Fruit fly (Drosophila melanogaster) whole organism, prepupa: ENCODE data around the gene BTBD9.

Source experiments
- CG10669 ChIP-seq: fragments of 200-800 bp; sonication (Bioruptor generic); optimal IDR thresholded peaks from 3 replicates; lab custom pipeline; 2018; ENCODE audit warnings: missing biosample characterization, mild to moderate bottlenecking, missing genetic modification characterization, moderate library complexity
- CG15336 ChIP-seq: fragments of 200-800 bp; sonication (Bioruptor generic); IDR thresholded peaks from 2 replicates; pipeline ENCODE4 v1.3.6; 2022; ENCODE audit warnings: missing biosample characterization, missing genetic modification characterization
- CG1621 ChIP-seq: fragments of 200-800 bp; sonication (Bioruptor generic); optimal IDR thresholded peaks from 3 replicates; lab custom pipeline; 2018; ENCODE audit warnings: missing biosample characterization, mild to moderate bottlenecking, missing genetic modification characterization
- CG16779 ChIP-seq: fragments of 200-800 bp; sonication (Bioruptor generic); optimal IDR thresholded peaks from 3 replicates; lab custom pipeline; 2017; ENCODE audit warnings: missing biosample characterization, mild to moderate bottlenecking, missing genetic modification characterization
- CG3032 ChIP-seq: fragments of 200-800 bp; optimal IDR thresholded peaks from 2 replicates; lab custom pipeline; 2019; ENCODE audit warnings: missing biosample characterization, mild to moderate bottlenecking, missing genetic modification characterization, moderate library complexity
- CG31627 ChIP-seq: fragments of 200-800 bp; sonication (Bioruptor generic); optimal IDR thresholded peaks from 3 replicates; lab custom pipeline; 2016; ENCODE audit warnings: missing biosample characterization, missing genetic modification characterization
- CG3919 ChIP-seq: fragments of 200-800 bp; sonication (Bioruptor generic); optimal IDR thresholded peaks from 3 replicates; lab custom pipeline; 2016; ENCODE audit warnings: missing biosample characterization, missing genetic modification characterization
- CG4318 ChIP-seq: fragments of 200-800 bp; sonication (Bioruptor generic); optimal IDR thresholded peaks from 3 replicates; lab custom pipeline; 2017; ENCODE audit warnings: missing biosample characterization, mild to moderate bottlenecking, missing genetic modification characterization
- CG6163 ChIP-seq: fragments of 200-800 bp; sonication (Bioruptor generic); IDR thresholded peaks from 3 replicates; pipeline ENCODE4 v1.3.6; 2022; ENCODE audit warnings: missing biosample characterization, missing genetic modification characterization
- CG6276 ChIP-seq: fragments of 200-800 bp; sonication (Bioruptor generic); optimal IDR thresholded peaks from 2 replicates; lab custom pipeline; 2017; ENCODE audit warnings: missing biosample characterization, mild to moderate bottlenecking, missing genetic modification characterization
- CG6808 ChIP-seq: fragments of 200-800 bp; sonication (Bioruptor generic); optimal IDR thresholded peaks from 3 replicates; lab custom pipeline; 2017; ENCODE audit warnings: missing biosample characterization, missing genetic modification characterization, mild to moderate bottlenecking, moderate library complexity, missing genetic modification reagents
- CG8119 ChIP-seq: fragments of 200-800 bp; sonication (Bioruptor generic); IDR thresholded peaks from 3 replicates; pipeline ENCODE4 v1.3.6; 2022; ENCODE audit warnings: missing biosample characterization, missing genetic modification characterization
- CG8632 ChIP-seq: fragments of 200-800 bp; sonication (Bioruptor generic); optimal IDR thresholded peaks from 3 replicates; lab custom pipeline; 2016; ENCODE audit warnings: missing biosample characterization, missing genetic modification characterization
- CG9139 ChIP-seq: fragments of 200-800 bp; sonication (Bioruptor generic); optimal IDR thresholded peaks from 3 replicates; lab custom pipeline; 2017; ENCODE audit warnings: missing biosample characterization, mild to moderate bottlenecking, missing genetic modification characterization
- Eip75B ChIP-seq: fragments of 200-800 bp; sonication (Bioruptor generic); optimal IDR thresholded peaks from 3 replicates; lab custom pipeline; 2016; ENCODE audit warnings: missing biosample characterization, missing genetic modification characterization
- Eip78C ChIP-seq: fragments of 200-800 bp; sonication (Bioruptor generic); peaks from one replicate; lab custom pipeline; 2016; ENCODE audit warnings: missing biosample characterization, missing genetic modification characterization
- Eip93F ChIP-seq: fragments of 200-800 bp; sonication (Bioruptor generic); optimal IDR thresholded peaks from 2 replicates; lab custom pipeline; 2016; ENCODE audit warnings: missing biosample characterization, mild to moderate bottlenecking, missing genetic modification characterization
- Ets21C ChIP-seq: fragments of 200-800 bp; sonication (Bioruptor generic); optimal IDR thresholded peaks from 3 replicates; lab custom pipeline; 2016; ENCODE audit warnings: missing biosample characterization, missing genetic modification characterization
- Ets96B ChIP-seq: fragments of 200-800 bp; optimal IDR thresholded peaks from 2 replicates; lab custom pipeline; 2019; ENCODE audit warnings: missing biosample characterization, mild to moderate bottlenecking, missing genetic modification characterization, moderate library complexity
- Gug ChIP-seq: fragments of 200-800 bp; sonication (Bioruptor generic); IDR thresholded peaks from 2 replicates; pipeline ENCODE4 v1.3.6; 2022; ENCODE audit warnings: missing biosample characterization, missing genetic modification characterization
- Hr38 ChIP-seq: sonication (Bioruptor generic); optimal IDR thresholded peaks from 2 replicates; lab custom pipeline; 2016; ENCODE audit warnings: missing biosample characterization, missing genetic modification characterization
- Hr39 ChIP-seq: fragments of 200-800 bp; sonication (Bioruptor generic); optimal IDR thresholded peaks from 2 replicates; lab custom pipeline; 2016; ENCODE audit warnings: missing biosample characterization, missing genetic modification characterization
- Lpt ChIP-seq: fragments of 200-800 bp; sonication (Bioruptor generic); optimal IDR thresholded peaks from 3 replicates; lab custom pipeline; 2016; ENCODE audit warnings: missing biosample characterization, missing genetic modification characterization
- Met ChIP-seq: fragments of 200-800 bp; sonication (Bioruptor generic); optimal IDR thresholded peaks from 3 replicates; lab custom pipeline; 2016; ENCODE audit warnings: missing biosample characterization, missing genetic modification characterization
- OdsH ChIP-seq: fragments of 200-800 bp; sonication (Bioruptor generic); optimal IDR thresholded peaks from 3 replicates; lab custom pipeline; 2016; ENCODE audit warnings: missing biosample characterization, missing genetic modification characterization
- Smox ChIP-seq: fragments of 200-800 bp; sonication (Bioruptor generic); optimal IDR thresholded peaks from 3 replicates; lab custom pipeline; 2016; ENCODE audit warnings: missing biosample characterization, missing genetic modification characterization
- Sox15 ChIP-seq: fragments of 200-800 bp; sonication (Bioruptor generic); optimal IDR thresholded peaks from 3 replicates; lab custom pipeline; 2016; ENCODE audit warnings: missing biosample characterization, missing genetic modification characterization
- achi ChIP-seq: fragments of 200-800 bp; sonication (Bioruptor generic); optimal IDR thresholded peaks from 3 replicates; lab custom pipeline; 2016; ENCODE audit warnings: missing biosample characterization, missing genetic modification characterization
- acj6 ChIP-seq: fragments of 200-800 bp; sonication (Bioruptor generic); optimal IDR thresholded peaks from 3 replicates; lab custom pipeline; 2016; ENCODE audit warnings: missing biosample characterization, missing genetic modification characterization
- dac ChIP-seq: fragments of 200-800 bp; sonication (Bioruptor generic); optimal IDR thresholded peaks from 2 replicates; lab custom pipeline; 2017; ENCODE audit warnings: missing biosample characterization, mild to moderate bottlenecking, missing genetic modification characterization
- dsx ChIP-seq: fragments of 200-800 bp; optimal IDR thresholded peaks from 3 replicates; lab custom pipeline; 2019; ENCODE audit warnings: missing biosample characterization, mild to moderate bottlenecking, missing genetic modification characterization, moderate library complexity; ENCODE audit not compliant: poor library complexity, severe bottlenecking
- eg ChIP-seq: fragments of 200-800 bp; sonication (Bioruptor generic); IDR thresholded peaks from 3 replicates; pipeline ENCODE4 v1.3.6; 2022; ENCODE audit warnings: missing biosample characterization, missing genetic modification characterization
- fd85E ChIP-seq: fragments of 200-800 bp; sonication (Bioruptor generic); optimal IDR thresholded peaks from 3 replicates; lab custom pipeline; 2016; ENCODE audit warnings: missing biosample characterization, missing genetic modification characterization
- fkh ChIP-seq: fragments of 200-800 bp; sonication (Bioruptor generic); optimal IDR thresholded peaks from 3 replicates; lab custom pipeline; 2017; ENCODE audit warnings: missing biosample characterization, mild to moderate bottlenecking, missing genetic modification characterization, moderate library complexity
- salr ChIP-seq, 2 experiments: fragments of 200-800 bp; sonication (Bioruptor generic); optimal IDR thresholded peaks; 3 replicates each; lab custom pipeline; 2016 to 2018; ENCODE audit warnings: missing biosample characterization in 2 of 2, missing genetic modification characterization in 2 of 2, mild to moderate bottlenecking in 1 of 2
- ss ChIP-seq, 2 experiments: fragments of 200-800 bp; sonication (Bioruptor generic); optimal IDR thresholded peaks; 2 replicates in 1 of 2; 3 replicates in 1 of 2; lab custom pipeline; 2017 to 2018; ENCODE audit warnings: mild to moderate bottlenecking in 2 of 2, missing biosample characterization in 2 of 2, missing genetic modification characterization in 2 of 2, moderate library complexity in 1 of 2
- svp ChIP-seq: fragments of 200-800 bp; sonication (Bioruptor generic); peaks from one replicate; lab custom pipeline; 2016; ENCODE audit warnings: missing biosample characterization, missing genetic modification characterization

BTBD9 gene

DNA sequence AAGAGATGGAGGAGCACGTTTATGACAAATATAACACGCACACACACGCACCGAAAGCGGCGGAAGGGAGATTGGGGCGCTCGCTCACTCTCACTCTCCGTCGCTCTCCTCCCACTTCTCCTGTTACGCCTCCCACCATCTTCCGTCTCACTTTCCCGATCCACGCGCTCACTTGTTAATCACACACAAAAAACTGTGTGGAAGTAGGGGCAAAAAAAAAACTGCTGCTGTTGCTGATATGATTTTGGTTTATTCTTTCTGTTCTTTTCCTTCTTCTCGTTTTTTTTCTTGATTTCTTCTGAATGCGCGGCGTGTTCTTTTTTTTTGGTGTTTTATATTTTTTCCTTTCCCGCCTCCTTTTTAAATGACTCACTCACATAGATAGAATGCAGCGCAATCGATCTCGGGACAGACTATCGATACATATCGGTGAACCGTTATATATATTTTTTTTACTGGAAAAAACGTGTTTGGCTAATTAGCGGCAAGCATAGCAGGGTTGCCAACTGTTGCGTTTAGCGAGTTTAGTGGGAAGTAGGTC lies 37.4 kb downstream of the BTBD9 start (continued):
- TF ChIP-seq OdsH (GFP tag; lab: Kevin White, UChicago) (peak; percentile 27), dac (peak; percentile 11), Hr38 (GFP tag; lab: Kevin White, UChicago) (no peak), Ets21C (GFP tag; lab: Kevin White, UChicago) (no peak), Eip75B (peak; percentile 39), acj6 (GFP tag; lab: Kevin White, UChicago) (peak; percentile 2), dsx (peak; percentile 75), Sox15 (GFP tag; lab: Kevin White, UChicago) (no peak), Eip93F (no peak), CG8119 (GFP tag; lab: Robert Waterston, UW) (peak; percentile 72), CG6163 (GFP tag; lab: Robert Waterston, UW) (peak; percentile 92), ss (GFP tag; optimal IDR thresholded peaks at IDR 0.05; lab: Kevin White, UChicago) (peak; percentile 94), CG16779 (peak; percentile 83), eg (peak; percentile 85), Lpt (GFP tag; lab: Kevin White, UChicago) (peak; percentile 25), CG3919 (GFP tag; lab: Kevin White, UChicago) (peak; percentile 40)

DNA sequence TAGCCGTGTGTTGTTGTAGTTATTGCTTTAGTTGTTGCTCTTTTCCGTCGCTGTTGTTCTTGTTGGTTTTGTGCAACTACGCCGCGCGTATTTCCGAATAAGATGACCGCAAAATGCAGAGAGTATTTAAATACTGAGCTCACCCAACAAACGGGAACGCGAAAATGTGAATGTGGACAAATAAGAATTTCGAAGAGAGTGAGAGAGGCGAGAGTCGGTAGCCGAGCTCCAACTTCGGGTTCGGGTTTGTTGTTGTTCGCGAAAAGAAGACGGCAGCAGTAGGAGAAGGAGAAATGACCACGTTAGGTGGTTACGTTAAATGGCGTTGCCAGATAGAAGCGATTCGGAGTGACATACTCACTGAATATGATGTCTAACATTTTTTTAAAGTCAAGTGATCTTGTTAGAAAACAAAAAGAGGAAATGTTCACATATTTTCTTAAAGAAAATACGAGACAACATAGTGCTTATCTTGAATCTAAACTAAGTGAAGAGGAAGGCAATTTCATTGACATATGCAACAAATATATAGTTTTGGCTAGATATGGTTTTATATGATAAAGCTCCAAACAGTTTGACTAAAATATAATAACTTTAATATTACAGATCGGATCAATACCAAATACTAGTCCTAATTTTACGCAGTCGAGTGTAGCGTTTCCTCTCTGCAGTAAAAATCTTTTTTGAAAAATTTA lies 38.5 kb downstream of the BTBD9 start:
- TF ChIP-seq CG1621 (tag; lab: Kevin White, UChicago) (peak; percentile 9), Hr39 (no peak), fkh (GFP tag; lab: Kevin White, UChicago) (peak; percentile 34), achi (GFP tag; lab: Kevin White, UChicago) (peak; percentile 20), salr (GFP tag; optimal IDR thresholded peaks at IDR 0.05; lab: Kevin White, UChicago) (peak in 1 of 2 experiments; percentile 6), CG4318 (GFP tag; lab: Kevin White, UChicago) (no peak), ss (GFP tag; optimal IDR thresholded peaks at IDR 0.05; lab: Kevin White, UChicago) (peak in 1 of 2 experiments; percentile 37), Eip78C (GFP tag; lab: Kevin White, UChicago) (peak; percentile 29), Eip75B (no peak), dsx (peak; percentile 25), CG6808 (no peak), CG31627 (GFP tag; lab: Kevin White, UChicago) (peak; percentile 17), CG6163 (GFP tag; lab: Robert Waterston, UW) (peak; percentile 59; the same call in 1 of the 3 replicates), eg (peak; percentile 64; the same call in 2 of the 3 replicates), CG3032 (tag; lab: Kevin White, UChicago) (no peak), CG10669 (GFP tag; lab: Kevin White, UChicago) (no peak), Ets96B (no peak), CG6276 (GFP tag; lab: Kevin White, UChicago) (peak; percentile 27), CG3919 (GFP tag; lab: Kevin White, UChicago) (peak; percentile 28), svp (GFP tag; lab: Kevin White, UChicago) (peak; percentile 69), Smox (GFP tag; lab: Kevin White, UChicago) (peak; percentile 7), CG16779 (peak; percentile 22), CG8632 (GFP tag; lab: Kevin White, UChicago) (no peak), CG9139 (GFP tag; lab: Kevin White, UChicago) (peak; percentile 23)

DNA sequence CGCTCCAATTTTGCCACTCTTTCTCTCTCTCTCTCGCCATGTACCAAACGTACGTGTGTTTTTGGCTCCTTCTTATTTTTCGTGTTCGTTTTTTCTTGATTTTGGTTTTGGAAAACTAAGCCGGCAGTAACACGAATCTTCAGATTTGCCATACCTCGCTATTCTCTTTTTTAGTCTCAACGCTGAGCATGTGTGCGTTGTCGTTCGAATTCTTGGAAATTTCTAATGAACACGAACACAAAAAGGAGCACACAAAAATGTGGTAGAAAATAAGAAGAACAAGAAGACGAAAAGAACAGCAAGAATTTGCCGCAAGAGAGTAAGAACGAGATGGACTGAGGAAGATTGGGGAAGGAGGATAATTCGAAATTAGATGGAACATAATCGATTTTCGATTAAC lies 40.3 kb downstream of the BTBD9 start:
- TF ChIP-seq fd85E (GFP tag; lab: Kevin White, UChicago), result no peak
- no peak for TF ChIP-seq CG6276 (GFP tag; lab: Kevin White, UChicago)
- TF ChIP-seq Eip75B, result no peak
- no peak for TF ChIP-seq CG31627 (GFP tag; lab: Kevin White, UChicago)
- TF ChIP-seq Gug (GFP tag; lab: Robert Waterston, UW), result no peak
- no peak for TF ChIP-seq CG1621 (tag; lab: Kevin White, UChicago)
- TF ChIP-seq svp (GFP tag; lab: Kevin White, UChicago), result no peak
- TF ChIP-seq Ets21C (GFP tag; lab: Kevin White, UChicago), result no peak
- TF ChIP-seq Met (GFP tag; lab: Kevin White, UChicago), result no peak
- no peak for TF ChIP-seq CG3919 (GFP tag; lab: Kevin White, UChicago)
- TF ChIP-seq Smox (GFP tag; lab: Kevin White, UChicago), result no peak
- no peak for TF ChIP-seq salr (GFP tag; optimal IDR thresholded peaks at IDR 0.05; lab: Kevin White, UChicago)
- no peak for TF ChIP-seq CG15336 (GFP tag; lab: Robert Waterston, UW)
- no peak for TF ChIP-seq Sox15 (GFP tag; lab: Kevin White, UChicago)
- no peak for TF ChIP-seq CG9139 (GFP tag; lab: Kevin White, UChicago)
